Fruit fly (Drosophila melanogaster): ENCODE results near the gene CG7857.

Gene CG7857

DNA sequence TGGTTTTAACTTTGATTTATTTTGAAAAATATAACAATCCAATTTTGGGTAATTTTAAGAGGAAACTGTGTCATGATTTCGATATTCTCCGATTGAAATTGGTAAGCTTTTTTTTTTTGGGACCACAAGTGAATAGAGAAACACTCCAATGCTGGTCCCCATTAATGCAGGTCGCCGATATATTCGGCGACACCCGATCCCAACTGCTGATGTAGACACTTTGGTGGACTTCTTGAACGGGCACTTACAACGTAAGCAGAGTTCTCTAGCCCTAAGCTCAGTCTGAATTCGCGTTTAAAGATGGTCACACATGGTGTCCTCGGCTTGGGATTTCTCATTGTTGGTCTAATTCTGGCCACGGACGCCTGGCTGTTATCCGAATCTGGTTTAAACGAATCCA is 15.6 kb upstream of the CG7857 start, which contains the start of gene yellow-k:
yellow-k (plus strand) TSS at position 301 of the 400 bp plus-strand sequence.
- no peak for TF ChIP-seq Stat92E (GFP tag; optimal IDR thresholded peaks at IDR 0.05)
- TF ChIP-seq wek (GFP tag; optimal IDR thresholded peaks at IDR 0.05), result no peak
- no peak for TF ChIP-seq fd64A (GFP tag; optimal IDR thresholded peaks at IDR 0.05)
- no peak for TF ChIP-seq Poxn (GFP tag; IDR thresholded peaks at IDR 0.05)
- TF ChIP-seq pan (optimal IDR thresholded peaks at IDR 0.05), result no peak
- no peak for TF ChIP-seq pan (GFP tag; optimal IDR thresholded peaks at IDR 0.05 in 1 of 2, IDR thresholded peaks at IDR 0.05 in 1 of 2)
- no peak for TF ChIP-seq sc (optimal IDR thresholded peaks at IDR 0.05)
- no peak for TF ChIP-seq sc (GFP tag; optimal IDR thresholded peaks at IDR 0.05)
- TF ChIP-seq kni (GFP tag; optimal IDR thresholded peaks at IDR 0.05), result no peak
- TF ChIP-seq CG4424 (GFP tag; optimal IDR thresholded peaks at IDR 0.05), result no peak
- TF ChIP-seq slp2 (GFP tag; optimal IDR thresholded peaks at IDR 0.05), result no peak
- TF ChIP-seq CG3847 (GFP tag; IDR thresholded peaks at IDR 0.05), result no peak
- TF ChIP-seq lilli (GFP tag; optimal IDR thresholded peaks at IDR 0.05), result no peak

DNA sequence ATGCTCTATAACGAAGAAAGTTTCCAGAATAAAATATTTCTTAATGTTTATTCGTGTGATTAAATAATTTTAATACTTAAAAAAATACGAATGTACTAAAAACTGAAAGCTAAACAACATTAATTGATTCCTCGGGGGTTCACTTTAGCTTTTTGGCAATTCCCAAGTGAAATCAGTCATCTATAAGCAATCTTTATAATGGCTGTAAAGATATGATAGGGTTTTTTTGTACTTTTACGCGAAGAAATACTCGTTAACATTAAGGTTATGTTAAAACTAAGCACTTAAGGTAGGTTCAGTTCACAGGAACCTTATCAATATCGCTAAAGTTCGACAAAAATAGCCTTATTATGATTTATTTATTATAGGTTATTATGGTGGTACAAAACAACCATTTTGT is 15.2 kb upstream of the CG7857 start:
- TF ChIP-seq Meics (GFP tag; optimal IDR thresholded peaks at IDR 0.05), result peak; percentile 10
- TF ChIP-seq exex (tag; optimal IDR thresholded peaks at IDR 0.05), result peak; percentile 94
- TF ChIP-seq sens (GFP tag), result peak; percentile 57
- peak; percentile 54 for TF ChIP-seq sug (tag; optimal IDR thresholded peaks at IDR 0.05)
- TF ChIP-seq CG34376 (GFP tag; optimal IDR thresholded peaks at IDR 0.05), result peak; percentile 62
- TF ChIP-seq bigmax (GFP tag; optimal IDR thresholded peaks at IDR 0.05), result peak; percentile 74
- TF ChIP-seq BtbVII (GFP tag; optimal IDR thresholded peaks at IDR 0.05), result peak; percentile 22
- TF ChIP-seq CG2678 (tag; optimal IDR thresholded peaks at IDR 0.05), result peak; percentile 66
- no peak for TF ChIP-seq rib (GFP tag; IDR thresholded peaks at IDR 0.05)
- TF ChIP-seq phol (tag; optimal IDR thresholded peaks at IDR 0.05), result no peak
- TF ChIP-seq CG11398 (GFP tag; optimal IDR thresholded peaks at IDR 0.05), result no peak

dm6 chr3L:15519492-15519891 is 14.8 kb upstream of the CG7857 start, which contains the start of gene mex1:
Gene mex1 (minus strand): TSS chr3L:15519592.
- TF ChIP-seq cwo (GFP tag; optimal IDR thresholded peaks at IDR 0.05) (peak; percentile 30), CG1832 (GFP tag; optimal IDR thresholded peaks at IDR 0.05) (no peak), Meics (GFP tag; optimal IDR thresholded peaks at IDR 0.05) (peak; percentile 46), sug (tag; optimal IDR thresholded peaks at IDR 0.05) (no peak), CG18599 (GFP tag; optimal IDR thresholded peaks at IDR 0.05) (peak; percentile 9)

DNA sequence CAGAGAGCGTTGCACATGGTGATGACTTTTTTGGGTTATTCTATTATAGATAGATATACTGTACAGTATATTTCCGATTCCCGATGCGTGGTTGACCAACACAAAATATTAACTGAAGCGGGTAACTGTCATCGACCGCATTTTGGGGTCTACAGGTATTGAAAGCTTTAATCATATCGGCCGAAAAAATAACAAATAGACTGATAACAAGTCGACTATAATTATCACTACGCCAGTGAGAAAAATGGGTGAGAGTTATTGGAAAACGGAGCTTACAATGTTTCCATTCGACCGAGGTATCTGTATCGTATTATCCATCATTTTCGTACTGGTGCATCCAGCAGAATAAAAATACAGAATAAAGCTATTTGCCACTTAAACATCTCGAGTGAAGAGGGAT is 13.7 kb upstream of the CG7857 start:
- no peak for TF ChIP-seq CG10654 (GFP tag; optimal IDR thresholded peaks at IDR 0.05)
- no peak for TF ChIP-seq pros (GFP tag; optimal IDR thresholded peaks at IDR 0.05)
- no peak for TF ChIP-seq en (GFP tag; optimal IDR thresholded peaks at IDR 0.05)
- no peak for TF ChIP-seq CG18262 (tag; optimal IDR thresholded peaks at IDR 0.05)
- no peak for TF ChIP-seq BEAF-32 (GFP tag; optimal IDR thresholded peaks at IDR 0.05)
- no peak for TF ChIP-seq twi (tag; optimal IDR thresholded peaks at IDR 0.05)
- TF ChIP-seq CG11456 (GFP tag; IDR thresholded peaks at IDR 0.05), result no peak
- TF ChIP-seq CG12659 (GFP tag; optimal IDR thresholded peaks at IDR 0.05), result no peak
- no peak for TF ChIP-seq pfk (GFP tag; optimal IDR thresholded peaks at IDR 0.05)
- 0 out of 2 replicates have a peak, but pooled peaks have one; percentile 19 for TF ChIP-seq stc (GFP tag; IDR thresholded peaks at IDR 0.05)
- TF ChIP-seq CG15073 (GFP tag; optimal IDR thresholded peaks at IDR 0.05), result no peak
- no peak for TF ChIP-seq otp (GFP tag; IDR thresholded peaks at IDR 0.05)
- no peak for TF ChIP-seq CG8765 (GFP tag; IDR thresholded peaks at IDR 0.05)
- no peak for TF ChIP-seq CG16813 (GFP tag; IDR thresholded peaks at IDR 0.05; ENCODE audit: partially characterized antibody)
- no peak for TF ChIP-seq Trl (optimal IDR thresholded peaks at IDR 0.05)
- TF ChIP-seq Trl (GFP tag; optimal IDR thresholded peaks at IDR 0.05), result no peak
- TF ChIP-seq CG11696 (GFP tag; IDR thresholded peaks at IDR 0.05), result no peak
- TF ChIP-seq Bteb2 (GFP tag; optimal IDR thresholded peaks at IDR 0.05), result no peak
- no peak for TF ChIP-seq stwl (tag; optimal IDR thresholded peaks at IDR 0.05)
- TF ChIP-seq mirr (GFP tag; optimal IDR thresholded peaks at IDR 0.05), result peak; percentile 63
- TF ChIP-seq HLH4C (GFP tag; IDR thresholded peaks at IDR 0.05; ENCODE audit: partially characterized antibody), result no peak
